Worm (Caenorhabditis elegans) whole organism, early embryonic: ENCODE measurements around the gene ftt-2.

Experiments
- B0310.2 ChIP-seq: sonication (generic microtip); optimal IDR thresholded peaks from 2 replicates; lab custom pipeline; 2016; ENCODE audit warnings: mild to moderate bottlenecking, missing genetic modification characterization, missing compliant biosample characterization
- F13C5.2 ChIP-seq: sonication (generic microtip); optimal IDR thresholded peaks from 2 replicates; lab custom pipeline; 2017; ENCODE audit warnings: mild to moderate bottlenecking, missing genetic modification characterization, inconsistent platforms, missing compliant biosample characterization
- aly-1 ChIP-seq: sonication (generic microtip); optimal IDR thresholded peaks from 2 replicates; lab custom pipeline; 2016; ENCODE audit warnings: missing genetic modification characterization, missing compliant biosample characterization
- ama-1 ChIP-seq: fragments of 150-350 bp; optimal IDR thresholded peaks from 2 replicates; lab custom pipeline; 2014
- ceh-13 ChIP-seq: fragments of 200-800 bp; sonication (Bioruptor generic); optimal IDR thresholded peaks from 2 replicates; lab custom pipeline; 2018; ENCODE audit warnings: mild to moderate bottlenecking, missing genetic modification characterization, missing compliant biosample characterization
- ceh-36 ChIP-seq: sonication (generic microtip); optimal IDR thresholded peaks from 2 replicates; lab custom pipeline; 2016; ENCODE audit warnings: missing genetic modification characterization, inconsistent platforms, missing compliant biosample characterization
- ets-7 ChIP-seq: sonication (generic microtip); optimal IDR thresholded peaks from 2 replicates; lab custom pipeline; 2016; ENCODE audit warnings: missing genotype, missing genetic modification characterization, missing compliant biosample characterization
- flt-1 ChIP-seq: fragments of 200-800 bp; sonication (Bioruptor generic); IDR thresholded peaks from 2 replicates; pipeline ENCODE4 v1.3.6; 2022; ENCODE audit warnings: missing genetic modification characterization, missing compliant biosample characterization
- hmbx-1 ChIP-seq: sonication (generic microtip); optimal IDR thresholded peaks from 2 replicates; lab custom pipeline; 2016; ENCODE audit warnings: mild to moderate bottlenecking, missing genetic modification characterization, missing compliant biosample characterization
- hmg-4 ChIP-seq: fragments of 200-800 bp; sonication (Bioruptor generic); optimal IDR thresholded peaks from 2 replicates; lab custom pipeline; 2018; ENCODE audit warnings: mild to moderate bottlenecking, missing genetic modification characterization, missing compliant biosample characterization
- hnd-1 ChIP-seq: sonication (generic microtip); optimal IDR thresholded peaks from 2 replicates; lab custom pipeline; 2016; ENCODE audit warnings: missing genetic modification characterization, missing compliant biosample characterization
- pes-1 ChIP-seq: fragments of 200-800 bp; sonication (Bioruptor generic); IDR thresholded peaks from 2 replicates; pipeline ENCODE4 v1.3.6; 2022; ENCODE audit warnings: missing genetic modification reagents, missing genetic modification characterization, missing compliant biosample characterization
- scrt-1 ChIP-seq: fragments of 200-800 bp; sonication (Bioruptor generic); IDR thresholded peaks from 2 replicates; pipeline ENCODE4 v1.3.6; 2022; ENCODE audit warnings: missing genetic modification characterization, missing compliant biosample characterization
- sea-1 ChIP-seq: fragments of 200-800 bp; sonication (Bioruptor generic); conservative IDR thresholded peaks from 2 replicates; pipeline ENCODE4 v1.3.6; 2022; ENCODE audit warnings: missing genetic modification characterization, missing compliant biosample characterization
- tbx-11 ChIP-seq: fragments of 200-800 bp; sonication (Bioruptor generic); IDR thresholded peaks from 2 replicates; pipeline ENCODE4 v1.3.6; 2022; ENCODE audit warnings: missing genetic modification characterization, missing compliant biosample characterization
- tbx-37 ChIP-seq: fragments of 200-800 bp; sonication (Bioruptor generic); conservative IDR thresholded peaks from 2 replicates; pipeline ENCODE4 v1.3.6; 2022; ENCODE audit warnings: missing genetic modification reagents, missing genetic modification characterization, missing compliant biosample characterization
- tra-4 ChIP-seq: sonication (generic microtip); optimal IDR thresholded peaks from 2 replicates; lab custom pipeline; 2017; ENCODE audit warnings: missing genetic modification characterization, missing compliant biosample characterization

Gene ftt-2

DNA sequence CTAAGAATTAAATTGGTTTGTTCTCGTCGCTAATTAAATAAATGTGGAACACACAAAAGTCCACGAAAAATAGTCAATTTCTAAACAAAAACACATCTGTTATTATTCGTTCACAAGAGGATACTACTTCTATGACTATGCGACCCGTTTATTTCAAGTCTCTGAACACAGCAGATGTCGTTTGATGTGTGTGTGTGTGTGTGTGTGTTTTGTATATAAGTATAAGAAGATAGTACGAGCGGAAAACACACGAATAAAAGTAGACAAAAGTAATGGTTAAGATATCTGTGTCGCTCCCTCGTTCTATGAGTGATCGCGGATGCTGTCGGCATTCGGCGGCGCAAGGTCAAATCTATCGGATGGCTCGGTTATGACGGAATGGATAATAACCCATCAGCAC is 6.4 kb downstream of the ftt-2 start:
- TF ChIP-seq ets-7 (tag; lab: Kevin White, UChicago) (no peak), hmg-4 (GFP tag; lab: Kevin White, UChicago) (no peak), B0310.2 (tag; lab: Kevin White, UChicago) (no peak), tbx-37 (no peak), ceh-13 (GFP tag; lab: Kevin White, UChicago) (no peak), hnd-1 (tag; lab: Kevin White, UChicago) (no peak), F13C5.2 (tag; lab: Kevin White, UChicago) (no peak), tbx-11 (no peak), ama-1 (no peak), flt-1 (GFP tag; lab: Robert Waterston, UW) (no peak), tra-4 (tag; lab: Kevin White, UChicago) (no peak), ceh-36 (tag; lab: Kevin White, UChicago) (no peak), hmbx-1 (no peak), sea-1 (GFP tag; lab: Robert Waterston, UW) (no peak)

DNA sequence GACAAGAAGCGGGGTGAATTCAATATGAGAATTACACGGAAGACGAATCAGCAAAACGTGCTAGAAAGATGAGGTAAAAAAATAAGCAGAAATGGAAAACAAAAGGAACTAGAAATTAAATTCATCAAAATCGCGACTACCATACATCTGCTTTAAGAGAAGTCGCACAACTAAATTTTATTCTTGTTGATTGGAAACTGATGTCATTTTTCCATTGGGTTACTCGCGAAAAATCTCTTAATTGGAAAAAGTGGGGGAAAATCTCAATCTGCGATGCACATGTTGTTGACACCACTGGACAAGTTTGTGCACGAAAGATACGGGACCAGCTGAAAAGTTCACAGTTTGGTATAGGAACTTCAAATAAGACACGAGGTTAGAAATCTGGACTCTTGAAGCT is 8.3 kb downstream of the ftt-2 start:
- TF ChIP-seq ceh-36 (tag; lab: Kevin White, UChicago) (no peak), hmbx-1 (no peak), B0310.2 (tag; lab: Kevin White, UChicago) (no peak), ets-7 (tag; lab: Kevin White, UChicago) (no peak), scrt-1 (GFP tag; lab: Robert Waterston, UW) (no peak)

DNA sequence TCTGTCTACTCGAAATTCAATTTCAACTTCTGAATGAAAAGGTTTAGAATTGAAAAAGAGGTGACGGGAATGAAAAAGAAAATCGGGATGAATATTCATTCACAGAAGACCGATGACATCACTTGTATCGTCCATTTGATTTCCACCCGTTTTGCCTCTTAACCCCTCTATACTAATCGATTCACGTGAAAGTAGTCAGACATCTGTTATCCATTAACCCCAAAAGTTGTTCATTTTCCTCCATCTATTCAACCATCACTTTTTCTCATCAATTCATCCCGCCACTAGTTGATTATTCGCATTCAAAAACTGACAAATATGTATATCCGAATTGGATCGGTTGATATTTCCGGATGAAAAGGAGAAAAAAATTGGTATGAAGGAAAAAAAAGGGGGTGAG is 12.7 kb downstream of the ftt-2 start:
- TF ChIP-seq hmg-4 (GFP tag; lab: Kevin White, UChicago) (no peak), sea-1 (GFP tag; lab: Robert Waterston, UW) (no peak), scrt-1 (GFP tag; lab: Robert Waterston, UW) (no peak), ceh-36 (tag; lab: Kevin White, UChicago) (no peak), flt-1 (GFP tag; lab: Robert Waterston, UW) (no peak), hnd-1 (tag; lab: Kevin White, UChicago) (no peak), hmbx-1 (no peak), ets-7 (tag; lab: Kevin White, UChicago) (no peak)

DNA sequence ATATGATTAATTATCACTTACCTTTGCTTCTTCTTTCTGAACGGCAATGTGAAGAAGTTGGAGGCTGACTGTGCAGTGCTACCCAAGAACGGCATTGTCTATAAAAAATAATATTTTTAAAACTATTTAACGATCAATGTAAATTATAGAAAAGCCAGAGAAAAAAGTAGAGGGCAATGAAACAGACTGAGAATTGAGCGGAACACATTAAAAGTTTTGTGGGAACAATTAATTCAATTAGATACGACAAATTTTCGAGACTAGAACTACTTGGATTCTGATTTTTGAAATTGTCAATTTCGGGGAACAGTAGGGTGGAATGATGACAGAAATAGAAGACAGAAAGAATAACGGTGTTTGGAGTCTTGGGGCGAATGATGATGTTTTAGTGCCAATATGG is 13.6 kb downstream of the ftt-2 start, which contains the start of gene F52D10.2:
TSS of gene F52D10.2 (minus strand) at position 101 of the 400 bp plus-strand sequence.
- TF ChIP-seq tbx-11 = no peak

DNA sequence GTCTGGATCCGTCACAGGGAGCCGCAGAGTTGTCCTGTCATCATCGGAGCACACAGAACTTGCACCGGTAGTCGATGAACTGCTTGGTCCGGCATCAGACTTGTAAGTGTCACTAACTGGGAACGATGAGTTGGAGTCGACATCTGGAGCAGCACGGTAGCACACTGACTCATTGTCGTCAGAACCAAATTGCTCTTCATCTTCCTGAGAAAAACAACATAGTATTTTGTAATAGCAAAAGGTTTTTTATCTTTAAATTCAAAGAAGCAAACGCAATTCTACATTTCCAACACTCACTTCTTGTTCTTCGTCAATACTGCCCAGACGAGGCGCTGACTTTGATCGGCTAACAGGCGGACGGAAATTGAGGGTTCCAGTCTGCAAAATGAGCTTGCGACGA is 14.7 kb downstream of the ftt-2 start:
- no peak for TF ChIP-seq ama-1
- no peak for TF ChIP-seq tbx-11
- TF ChIP-seq ets-7 (tag; lab: Kevin White, UChicago) = no peak
- no peak for TF ChIP-seq ceh-13 (GFP tag; lab: Kevin White, UChicago)
- no peak for TF ChIP-seq flt-1 (GFP tag; lab: Robert Waterston, UW)
- no peak for TF ChIP-seq tra-4 (tag; lab: Kevin White, UChicago)
- no peak for TF ChIP-seq tbx-37
- no peak for TF ChIP-seq pes-1
- no peak for TF ChIP-seq sea-1 (GFP tag; lab: Robert Waterston, UW)
- no peak for TF ChIP-seq hmg-4 (GFP tag; lab: Kevin White, UChicago)
- no peak for TF ChIP-seq ceh-36 (tag; lab: Kevin White, UChicago)
- TF ChIP-seq hnd-1 (tag; lab: Kevin White, UChicago) = no peak
- no peak for TF ChIP-seq B0310.2 (tag; lab: Kevin White, UChicago)
- TF ChIP-seq aly-1 (tag; lab: Kevin White, UChicago) = no peak
- TF ChIP-seq F13C5.2 (tag; lab: Kevin White, UChicago) = no peak
- TF ChIP-seq scrt-1 (GFP tag; lab: Robert Waterston, UW) = no peak
- no peak for TF ChIP-seq hmbx-1

DNA sequence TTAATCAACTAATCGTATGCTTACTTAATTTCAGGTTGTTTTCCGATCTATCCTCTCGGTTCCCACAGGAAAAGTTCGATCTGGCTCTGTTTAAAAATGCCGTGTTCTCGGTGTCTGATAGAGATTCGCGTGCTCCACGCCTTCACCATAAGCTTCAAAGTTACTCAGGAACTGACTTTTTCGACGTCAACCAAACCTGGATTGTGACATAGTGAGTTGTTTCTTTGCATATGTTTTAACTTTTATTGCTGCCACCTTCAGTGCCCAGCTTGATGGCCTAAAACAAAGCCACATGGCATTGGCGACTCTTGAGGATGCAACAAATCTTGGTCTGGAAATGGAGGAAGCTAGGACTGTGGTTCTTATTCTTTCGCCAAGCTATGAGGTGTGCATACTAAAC is 19.3 kb downstream of the ftt-2 start:
- TF ChIP-seq ama-1 = no peak
- TF ChIP-seq aly-1 (tag; lab: Kevin White, UChicago) = no peak
- no peak for TF ChIP-seq ceh-13 (GFP tag; lab: Kevin White, UChicago)
- no peak for TF ChIP-seq F13C5.2 (tag; lab: Kevin White, UChicago)
- TF ChIP-seq tra-4 (tag; lab: Kevin White, UChicago) = no peak
- no peak for TF ChIP-seq tbx-37
- no peak for TF ChIP-seq flt-1 (GFP tag; lab: Robert Waterston, UW)
- no peak for TF ChIP-seq hnd-1 (tag; lab: Kevin White, UChicago)
- no peak for TF ChIP-seq ceh-36 (tag; lab: Kevin White, UChicago)
- TF ChIP-seq sea-1 (GFP tag; lab: Robert Waterston, UW) = no peak
- no peak for TF ChIP-seq scrt-1 (GFP tag; lab: Robert Waterston, UW)
- no peak for TF ChIP-seq B0310.2 (tag; lab: Kevin White, UChicago)
- no peak for TF ChIP-seq pes-1
- no peak for TF ChIP-seq hmg-4 (GFP tag; lab: Kevin White, UChicago)
- no peak for TF ChIP-seq tbx-11
- TF ChIP-seq ets-7 (tag; lab: Kevin White, UChicago) = no peak
- no peak for TF ChIP-seq hmbx-1

DNA sequence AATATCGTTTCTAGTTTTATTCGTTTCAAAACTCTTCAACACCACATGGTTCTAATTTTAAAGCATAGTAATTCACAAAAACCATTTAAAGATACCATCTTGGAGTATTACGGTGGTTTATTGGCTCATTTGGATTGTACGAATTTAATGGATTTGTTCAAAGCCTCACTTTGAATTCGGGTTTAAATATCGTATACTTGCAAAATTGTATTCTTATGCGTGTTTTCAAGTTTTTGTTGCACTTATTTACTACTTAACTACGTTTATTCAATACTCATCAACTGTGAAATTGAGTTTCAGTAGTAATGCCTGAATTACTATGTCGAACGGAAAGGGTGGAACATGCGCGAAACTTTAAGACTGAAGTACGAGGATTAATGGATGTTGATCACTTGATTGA is 19.8 kb downstream of the ftt-2 start, which contains the start of gene abts-2:
TSS of gene abts-2 (plus strand) at position 301 of the 400 bp plus-strand sequence.
- TF ChIP-seq tbx-37 = no peak
- no peak for TF ChIP-seq scrt-1 (GFP tag; lab: Robert Waterston, UW)
- TF ChIP-seq sea-1 (GFP tag; lab: Robert Waterston, UW) = no peak
- no peak for TF ChIP-seq aly-1 (tag; lab: Kevin White, UChicago)
- no peak for TF ChIP-seq ama-1
- TF ChIP-seq hmbx-1 = no peak
- no peak for TF ChIP-seq ceh-13 (GFP tag; lab: Kevin White, UChicago)
- no peak for TF ChIP-seq hnd-1 (tag; lab: Kevin White, UChicago)
- TF ChIP-seq B0310.2 (tag; lab: Kevin White, UChicago) = no peak
